Fruit fly (Drosophila melanogaster) whole organism, embryonic: Measurements from ENCODE around the gene CG5863.
A peak's percentile ranks its signal among the peaks of the same experiment; 100 is the strongest.

Experiments used
- CG10431 ChIP-seq: fragments of 200-800 bp; sonication (Bioruptor generic); optimal IDR thresholded peaks from 3 replicates; lab custom pipeline; 2018; ENCODE audit warnings: missing biosample characterization, mild to moderate bottlenecking, missing genetic modification characterization
- CG11247 ChIP-seq: fragments of 200-800 bp; sonication (Bioruptor generic); IDR thresholded peaks from 2 replicates; pipeline ENCODE4 v1.3.6; 2022; ENCODE audit warnings: missing biosample characterization, missing genetic modification characterization
- CG11398 ChIP-seq: fragments of 200-800 bp; sonication (Bioruptor generic); optimal IDR thresholded peaks from 2 replicates; lab custom pipeline; 2016; ENCODE audit warnings: missing biosample characterization, missing genetic modification characterization
- CG12219 ChIP-seq: fragments of 200-800 bp; sonication (Bioruptor generic); optimal IDR thresholded peaks from 3 replicates; lab custom pipeline; 2018; ENCODE audit warnings: missing biosample characterization, mild to moderate bottlenecking, missing genetic modification characterization
- CG12744 ChIP-seq: fragments of 200-800 bp; sonication (Bioruptor generic); optimal IDR thresholded peaks from 2 replicates; lab custom pipeline; 2016; ENCODE audit warnings: missing biosample characterization, missing genetic modification characterization
- CG13123 ChIP-seq: fragments of 200-800 bp; sonication (Bioruptor generic); optimal IDR thresholded peaks from 2 replicates; lab custom pipeline; 2016; ENCODE audit warnings: missing biosample characterization, missing genetic modification characterization
- CG13424 ChIP-seq: fragments of 200-800 bp; sonication (Bioruptor generic); optimal IDR thresholded peaks from 2 replicates; lab custom pipeline; 2019; ENCODE audit warnings: missing biosample characterization, mild to moderate bottlenecking, missing genetic modification characterization, moderate library complexity
- CG1602 ChIP-seq: fragments of 200-800 bp; sonication (Bioruptor generic); optimal IDR thresholded peaks from 3 replicates; lab custom pipeline; 2016; ENCODE audit warnings: missing biosample characterization, missing genetic modification characterization
- CG17361 ChIP-seq: fragments of 200-800 bp; sonication (Bioruptor generic); IDR thresholded peaks from 3 replicates; pipeline ENCODE4 v1.3.6; 2022; ENCODE audit warnings: missing biosample characterization, missing genetic modification characterization
- CG18476 ChIP-seq: fragments of 200-800 bp; sonication (Bioruptor generic); optimal IDR thresholded peaks from 2 replicates; lab custom pipeline; 2016; ENCODE audit warnings: missing biosample characterization, mild to moderate bottlenecking, missing genetic modification characterization
- CG2116 ChIP-seq: fragments of 200-800 bp; sonication (Bioruptor generic); optimal IDR thresholded peaks from 3 replicates; lab custom pipeline; 2018; ENCODE audit warnings: missing biosample characterization, mild to moderate bottlenecking, missing genetic modification characterization
- CG2120 ChIP-seq: fragments of 200-800 bp; sonication (Bioruptor generic); optimal IDR thresholded peaks from 3 replicates; lab custom pipeline; 2016; ENCODE audit warnings: missing biosample characterization, missing genetic modification characterization
- CG2678 ChIP-seq: fragments of 200-800 bp; sonication (Bioruptor generic); optimal IDR thresholded peaks from 3 replicates; lab custom pipeline; 2019; ENCODE audit warnings: missing biosample characterization, mild to moderate bottlenecking, missing genetic modification characterization, moderate library complexity
- CG31441 ChIP-seq: fragments of 200-800 bp; sonication (Bioruptor generic); IDR thresholded peaks from 2 replicates; pipeline ENCODE4 v1.3.6; 2022; ENCODE audit warnings: missing biosample characterization, missing genetic modification characterization
- CG32767 ChIP-seq: fragments of 200-800 bp; sonication (Bioruptor generic); IDR thresholded peaks from 2 replicates; pipeline ENCODE4 v1.3.6; 2022; ENCODE audit warnings: missing biosample characterization, missing genetic modification characterization
- CG3281 ChIP-seq: fragments of 200-800 bp; sonication (Bioruptor generic); optimal IDR thresholded peaks from 3 replicates; lab custom pipeline; 2017; ENCODE audit warnings: missing biosample characterization, mild to moderate bottlenecking, missing genetic modification characterization
- CG5180 ChIP-seq: fragments of 200-800 bp; sonication (Bioruptor generic); optimal IDR thresholded peaks from 3 replicates; lab custom pipeline; 2017; ENCODE audit warnings: missing biosample characterization, missing genetic modification characterization, mild to moderate bottlenecking, moderate library complexity, missing genetic modification reagents
- CG6791 ChIP-seq: fragments of 200-800 bp; sonication (Bioruptor generic); IDR thresholded peaks from 3 replicates; pipeline ENCODE4 v1.3.6; 2022; ENCODE audit warnings: missing biosample characterization, missing genetic modification characterization; ENCODE audit not compliant: partially characterized antibody
- CG7372 ChIP-seq: fragments of 200-800 bp; sonication (Bioruptor generic); IDR thresholded peaks from 2 replicates; pipeline ENCODE4 v1.3.6; 2022; ENCODE audit warnings: missing biosample characterization, missing genetic modification characterization
- D19A ChIP-seq: fragments of 200-800 bp; optimal IDR thresholded peaks from 3 replicates; lab custom pipeline; 2019; ENCODE audit warnings: missing biosample characterization, mild to moderate bottlenecking, missing genetic modification characterization, moderate library complexity
- D19B ChIP-seq: fragments of 200-800 bp; sonication (Bioruptor generic); optimal IDR thresholded peaks from 2 replicates; lab custom pipeline; 2017; ENCODE audit warnings: missing biosample characterization, mild to moderate bottlenecking, missing genetic modification characterization
- Dbx ChIP-seq: fragments of 200-800 bp; sonication (Bioruptor generic); IDR thresholded peaks from 3 replicates; pipeline ENCODE4 v1.3.6; 2022; ENCODE audit warnings: missing biosample characterization, missing genetic modification characterization
- Ets65A ChIP-seq: fragments of 200-800 bp; sonication (Bioruptor generic); peaks from one replicate; lab custom pipeline; 2016; ENCODE audit warnings: missing biosample characterization, missing genetic modification characterization
- Fer2 ChIP-seq: fragments of 200-800 bp; sonication (Bioruptor generic); optimal IDR thresholded peaks from 2 replicates; lab custom pipeline; 2018; ENCODE audit warnings: missing biosample characterization, mild to moderate bottlenecking, missing genetic modification characterization, moderate library complexity
- GATAe ChIP-seq: fragments of 200-800 bp; sonication (Bioruptor generic); conservative IDR thresholded peaks from 2 replicates; pipeline ENCODE4 v1.3.6; 2022; ENCODE audit warnings: missing biosample characterization, missing genetic modification characterization
- HLH3B ChIP-seq: fragments of 200-800 bp; sonication (Bioruptor generic); IDR thresholded peaks from 2 replicates; pipeline ENCODE4 v1.3.6; 2022; ENCODE audit warnings: missing biosample characterization, missing genetic modification characterization
- HmgD ChIP-seq: fragments of 200-800 bp; sonication (Bioruptor generic); optimal IDR thresholded peaks from 3 replicates; lab custom pipeline; 2016; ENCODE audit warnings: missing biosample characterization, missing genetic modification characterization
- Myb ChIP-seq: fragments of 200-800 bp; sonication (Bioruptor generic); optimal IDR thresholded peaks from 2 replicates; lab custom pipeline; 2016; ENCODE audit warnings: missing biosample characterization, missing genetic modification characterization
- Spps ChIP-seq: fragments of 200-800 bp; sonication (Bioruptor generic); optimal IDR thresholded peaks from 2 replicates; lab custom pipeline; 2018; ENCODE audit warnings: missing biosample characterization, mild to moderate bottlenecking, missing genetic modification characterization
- Sry-β ChIP-seq: fragments of 200-800 bp; sonication (Bioruptor generic); optimal IDR thresholded peaks from 2 replicates; lab custom pipeline; 2018; ENCODE audit warnings: missing biosample characterization, mild to moderate bottlenecking, missing genetic modification characterization, moderate library complexity
- Sry-δ ChIP-seq: fragments of 200-800 bp; sonication (Bioruptor generic); optimal IDR thresholded peaks from 2 replicates; lab custom pipeline; 2016; ENCODE audit warnings: missing biosample characterization, missing genetic modification characterization
- ab ChIP-seq: fragments of 200-800 bp; sonication (Bioruptor generic); optimal IDR thresholded peaks from 2 replicates; lab custom pipeline; 2016; ENCODE audit warnings: missing biosample characterization, missing genetic modification characterization
- cad ChIP-seq: fragments of >200 bp; optimal IDR thresholded peaks from 2 replicates; lab custom pipeline; 2017; ENCODE audit warnings: missing biosample characterization, missing genetic modification characterization
- caup ChIP-seq: fragments of 200-800 bp; sonication (Bioruptor generic); optimal IDR thresholded peaks from 3 replicates; lab custom pipeline; 2017; ENCODE audit warnings: missing biosample characterization, mild to moderate bottlenecking, missing genetic modification characterization, moderate library complexity; ENCODE audit not compliant: severe bottlenecking
- danr ChIP-seq: fragments of 200-800 bp; sonication (Bioruptor generic); IDR thresholded peaks from 2 replicates; pipeline ENCODE4 v1.3.6; 2022; ENCODE audit warnings: missing biosample characterization, missing genetic modification characterization
- gem ChIP-seq: fragments of 200-800 bp; sonication (Bioruptor generic); optimal IDR thresholded peaks from 2 replicates; lab custom pipeline; 2019; ENCODE audit warnings: missing biosample characterization, mild to moderate bottlenecking, missing genetic modification characterization, moderate library complexity
- hkb ChIP-seq, 2 experiments: fragments of 200-800 bp in 1 of 2; fragments of >200 bp in 1 of 2; sonication (Bioruptor generic) in 1 of 2; IDR thresholded peaks in 1 of 2; optimal IDR thresholded peaks in 1 of 2; 2 replicates each; pipeline versions ENCODE4 v1.3.6 to Lab custom; 2017 to 2022; ENCODE audit warnings: missing biosample characterization in 1 of 2, missing genetic modification characterization in 1 of 2
- insv ChIP-seq, 2 experiments: fragments of 200-800 bp; sonication (Bioruptor generic); optimal IDR thresholded peaks; 3 replicates each; lab custom pipeline; 2016 to 2018; ENCODE audit warnings: missing biosample characterization in 2 of 2, missing genetic modification characterization in 2 of 2
- knrl ChIP-seq: fragments of 200-800 bp; sonication (Bioruptor generic); IDR thresholded peaks from 3 replicates; pipeline ENCODE4 v1.3.6; 2022; ENCODE audit warnings: missing biosample characterization, missing genetic modification characterization; ENCODE audit not compliant: partially characterized antibody
- nerfin-1 ChIP-seq: fragments of 200-800 bp; sonication (Bioruptor generic); optimal IDR thresholded peaks from 3 replicates; lab custom pipeline; 2019; ENCODE audit warnings: missing biosample characterization, mild to moderate bottlenecking, missing genetic modification characterization, moderate library complexity
- onecut ChIP-seq: fragments of 200-800 bp; sonication (Bioruptor generic); IDR thresholded peaks from 2 replicates; pipeline ENCODE4 v1.3.6; 2022; ENCODE audit warnings: missing biosample characterization, missing genetic modification characterization
- pb ChIP-seq: fragments of 200-800 bp; sonication (Bioruptor generic); optimal IDR thresholded peaks from 3 replicates; lab custom pipeline; 2016; ENCODE audit warnings: missing biosample characterization, missing genetic modification characterization
- pho ChIP-seq: fragments of 200-800 bp; sonication (Bioruptor generic); optimal IDR thresholded peaks from 2 replicates; lab custom pipeline; 2016; ENCODE audit warnings: missing biosample characterization, missing genetic modification characterization
- ro ChIP-seq: fragments of 200-800 bp; sonication (Bioruptor generic); IDR thresholded peaks from 2 replicates; pipeline ENCODE4 v1.3.6; 2022; ENCODE audit warnings: missing biosample characterization, missing genetic modification characterization
- sc ChIP-seq, 3 experiments: fragments of >200 bp in 2 of 3; fragments of 200-800 bp in 1 of 3; sonication (Bioruptor generic) in 1 of 3; optimal IDR thresholded peaks; 2 replicates in 2 of 3; 3 replicates in 1 of 3; lab custom pipeline; 2017; ENCODE audit warnings: mild to moderate bottlenecking in 1 of 3, missing biosample characterization in 1 of 3, missing genetic modification characterization in 1 of 3, missing genetic modification reagents in 1 of 3
- sd ChIP-seq: fragments of 200-800 bp; sonication (Bioruptor generic); optimal IDR thresholded peaks from 3 replicates; lab custom pipeline; 2018; ENCODE audit warnings: missing biosample characterization, mild to moderate bottlenecking, missing genetic modification characterization, moderate library complexity
- sens ChIP-seq: fragments of 200-800 bp; sonication (Bioruptor generic); peaks from one replicate; lab custom pipeline; 2016; ENCODE audit warnings: missing biosample characterization, missing genetic modification characterization
- tio ChIP-seq: fragments of 200-800 bp; sonication (Bioruptor generic); optimal IDR thresholded peaks from 2 replicates; lab custom pipeline; 2017; ENCODE audit warnings: missing biosample characterization, missing genetic modification characterization, inconsistent platforms
- twi ChIP-seq: fragments of 200-800 bp; optimal IDR thresholded peaks from 2 replicates; lab custom pipeline; 2019; ENCODE audit warnings: missing biosample characterization, mild to moderate bottlenecking, missing genetic modification characterization, moderate library complexity
- vnd ChIP-seq: fragments of 200-800 bp; sonication (Bioruptor generic); IDR thresholded peaks from 3 replicates; pipeline ENCODE4 v1.3.6; 2022; ENCODE audit warnings: missing biosample characterization, missing genetic modification characterization; ENCODE audit not compliant: partially characterized antibody

Gene CG5863

DNA sequence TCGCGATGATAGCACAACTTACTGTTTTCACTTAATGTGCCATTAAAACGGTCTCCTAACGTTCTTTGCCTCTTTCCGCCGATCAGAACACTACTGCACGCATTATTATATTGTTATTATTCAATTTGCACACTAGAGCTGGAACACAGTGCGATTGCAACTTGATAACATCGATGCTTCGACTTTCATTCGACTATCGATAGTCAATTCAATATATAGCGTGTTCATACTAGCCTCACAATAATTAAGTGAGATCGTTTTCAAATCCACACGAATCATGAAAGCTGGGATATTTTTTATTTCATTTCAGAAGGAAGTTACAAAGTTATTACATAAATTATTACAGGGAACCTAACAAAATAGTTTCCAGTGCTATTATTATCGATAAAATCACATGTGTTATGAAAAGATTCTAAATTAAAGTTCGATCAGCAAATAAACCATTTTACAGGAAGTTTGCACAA lies 9.6 kb upstream of the CG5863 start (continued):
- TF ChIP-seq twi (tag; lab: Kevin White, UChicago): peak; percentile 11
- peak; percentile 23; the same call in 1 of the 2 replicates for TF ChIP-seq CG32767 (GFP tag; lab: Robert Waterston, UW)
- peak; percentile 16 for TF ChIP-seq Fer2 (tag; lab: Kevin White, UChicago)
- no peak for TF ChIP-seq hkb (optimal IDR thresholded peaks at IDR 0.05; lab: Kevin White, UChicago)
- 0 out of 2 replicates have a peak, but pooled peaks have one; percentile 36 for TF ChIP-seq hkb (GFP tag; IDR thresholded peaks at IDR 0.05; lab: Robert Waterston, UW)
- TF ChIP-seq CG31441: peak; percentile 37
- TF ChIP-seq CG2678 (tag; lab: Kevin White, UChicago): peak; percentile 59
- TF ChIP-seq D19A (tag; lab: Kevin White, UChicago): peak; percentile 2
- TF ChIP-seq Dbx: peak; percentile 68; the same call in 2 of the 3 replicates
- TF ChIP-seq sc (optimal IDR thresholded peaks at IDR 0.05; lab: Kevin White, UChicago): no peak
- TF ChIP-seq sc (GFP tag; optimal IDR thresholded peaks at IDR 0.05; lab: Kevin White, UChicago): no peak
- TF ChIP-seq CG11398 (GFP tag; lab: Kevin White, UChicago): no peak
- TF ChIP-seq CG11247 (GFP tag; lab: Robert Waterston, UW): peak; percentile 36; the same call in 1 of the 2 replicates
- no peak for TF ChIP-seq onecut
- peak; percentile 23 for TF ChIP-seq CG18476 (GFP tag; lab: Kevin White, UChicago)
- 0 out of 3 replicates have a peak, but pooled peaks have one; percentile 16 for TF ChIP-seq CG17361
- no peak for TF ChIP-seq Sry-β
- peak; percentile 86 for TF ChIP-seq knrl
- peak; percentile 14; the same call in 1 of the 2 replicates for TF ChIP-seq GATAe (GFP tag; lab: Robert Waterston, UW)
- no peak for TF ChIP-seq CG7372
- TF ChIP-seq CG12744: peak; percentile 14
- TF ChIP-seq tio: peak; percentile 27
- TF ChIP-seq CG13424 (tag; lab: Kevin White, UChicago): peak; percentile 57
- no peak for TF ChIP-seq CG10431
- TF ChIP-seq HLH3B (GFP tag; lab: Robert Waterston, UW): no peak
- TF ChIP-seq danr (GFP tag; lab: Robert Waterston, UW): no peak
- no peak for TF ChIP-seq HmgD (GFP tag; lab: Kevin White, UChicago)
- TF ChIP-seq insv (GFP tag; optimal IDR thresholded peaks at IDR 0.05; lab: Kevin White, UChicago): no peak
- no peak for TF ChIP-seq cad (GFP tag; lab: Kevin White, UChicago)
- peak; percentile 22 for TF ChIP-seq CG1602 (GFP tag; lab: Kevin White, UChicago)
- TF ChIP-seq pb (GFP tag; lab: Kevin White, UChicago): peak; percentile 27
- TF ChIP-seq vnd (GFP tag; lab: Robert Waterston, UW): peak; percentile 72
- no peak for TF ChIP-seq CG3281 (GFP tag; lab: Kevin White, UChicago)
- peak; percentile 11 for TF ChIP-seq ab (GFP tag; lab: Kevin White, UChicago)
- TF ChIP-seq sens (GFP tag; lab: Kevin White, UChicago): peak; percentile 89
- peak; percentile 91 for TF ChIP-seq Sry-δ (GFP tag; lab: Kevin White, UChicago)
- TF ChIP-seq ro (GFP tag; lab: Robert Waterston, UW): no peak
- no peak for TF ChIP-seq Ets65A (GFP tag; lab: Kevin White, UChicago)
- TF ChIP-seq nerfin-1: no peak
- peak; percentile 80 for TF ChIP-seq gem (tag; lab: Kevin White, UChicago)
- no peak for TF ChIP-seq CG13123
- peak; percentile 71 for TF ChIP-seq pho (GFP tag; lab: Kevin White, UChicago)
- peak; percentile 49 for TF ChIP-seq Myb (GFP tag; lab: Kevin White, UChicago)
- TF ChIP-seq sd (tag; lab: Kevin White, UChicago): peak; percentile 24
- no peak for TF ChIP-seq CG12219 (GFP tag; lab: Kevin White, UChicago)
- TF ChIP-seq caup (GFP tag; lab: Kevin White, UChicago): peak; percentile 11
- peak; percentile 86 for TF ChIP-seq CG2120
- peak; percentile 85 for TF ChIP-seq CG6791 (GFP tag; lab: Robert Waterston, UW)
- no peak for TF ChIP-seq CG5180 (GFP tag; lab: Kevin White, UChicago)
- no peak for TF ChIP-seq D19B (GFP tag; lab: Kevin White, UChicago)
- TF ChIP-seq CG2116 (GFP tag; lab: Kevin White, UChicago): peak; percentile 83
- no peak for TF ChIP-seq Spps (tag; lab: Kevin White, UChicago)
